Worm (Caenorhabditis elegans) whole organism, L2 larva: ENCODE results near the gene pars-1.

Experiments used
- aly-2 ChIP-seq: fragments of 150-350 bp; optimal IDR thresholded peaks from 2 replicates; lab custom pipeline; 2014; ENCODE audit warnings: missing biosample characterization, missing genetic modification characterization
- blmp-1 ChIP-seq: sonication (generic microtip); optimal IDR thresholded peaks from 2 replicates; lab custom pipeline; 2017; ENCODE audit warnings: missing genetic modification characterization, mild to moderate bottlenecking, missing compliant biosample characterization, antibody characterized with exemption, moderate library complexity; ENCODE audit not compliant: insufficient read depth
- lin-39 ChIP-seq: fragments of 150-350 bp; optimal IDR thresholded peaks from 2 replicates; lab custom pipeline; 2014; ENCODE audit warnings: missing biosample characterization, missing genetic modification reagents, missing genetic modification characterization

- TF ChIP-seq blmp-1 (tag; lab: Kevin White, UChicago) (no peak), lin-39 (tag; lab: Kevin White, UChicago) (no peak), aly-2 (tag; lab: Kevin White, UChicago) (no peak)
These were observed 43.5 kb upstream of the pars-1 start, which contains the start of gene F37C12.18 for ce11 chrIII:7195325-7195724.
